Worm (Caenorhabditis elegans) whole organism, mixed stage, embryonic: ENCODE data around the gene clec-48.

ENCODE experiments used
- M03D4.4 ChIP-seq: sonication (generic microtip); optimal IDR thresholded peaks from 2 replicates; lab custom pipeline; 2017; ENCODE audit warnings: mild to moderate bottlenecking, missing genetic modification characterization, missing compliant biosample characterization
- bed-3 ChIP-seq: fragments of 200-800 bp; sonication (Bioruptor generic); optimal IDR thresholded peaks from 3 replicates; lab custom pipeline; 2018; ENCODE audit warnings: mild to moderate bottlenecking, missing genetic modification characterization, moderate library complexity, missing compliant biosample characterization
- blmp-1 ChIP-seq: fragments of 150-350 bp; optimal IDR thresholded peaks from 2 replicates; lab custom pipeline; 2014; ENCODE audit warnings: missing biosample characterization, missing genetic modification characterization
- ceh-39 ChIP-seq: fragments of 150-350 bp; optimal IDR thresholded peaks from 2 replicates; lab custom pipeline; 2014; ENCODE audit warnings: missing biosample characterization, missing genetic modification characterization
- ceh-43 ChIP-seq: fragments of 200-800 bp; sonication (Bioruptor generic); optimal IDR thresholded peaks from 2 replicates; lab custom pipeline; 2018; ENCODE audit warnings: mild to moderate bottlenecking, missing genetic modification characterization, moderate library complexity, missing compliant biosample characterization
- ceh-83 ChIP-seq: fragments of 200-800 bp; sonication (Bioruptor generic); optimal IDR thresholded peaks from 2 replicates; lab custom pipeline; 2018; ENCODE audit warnings: mild to moderate bottlenecking, missing genetic modification characterization, missing compliant biosample characterization
- cnd-1 ChIP-seq: fragments of 200-800 bp; sonication (Bioruptor generic); optimal IDR thresholded peaks from 2 replicates; lab custom pipeline; 2018; ENCODE audit warnings: mild to moderate bottlenecking, missing genetic modification characterization, missing compliant biosample characterization
- drap-1 ChIP-seq: fragments of 200-800 bp; sonication (Bioruptor generic); optimal IDR thresholded peaks from 3 replicates; lab custom pipeline; 2018; ENCODE audit warnings: mild to moderate bottlenecking, missing genetic modification characterization, missing compliant biosample characterization
- elt-1 ChIP-seq: sonication (generic microtip); optimal IDR thresholded peaks from 2 replicates; lab custom pipeline; 2017; ENCODE audit warnings: missing genetic modification characterization, mild to moderate bottlenecking, missing compliant biosample characterization, antibody characterized with exemption, moderate library complexity, borderline replicate concordance; ENCODE audit not compliant: insufficient read depth
- elt-3 ChIP-seq: fragments of 150-350 bp; optimal IDR thresholded peaks from 2 replicates; lab custom pipeline; 2014; ENCODE audit warnings: missing biosample characterization, missing genetic modification characterization
- flh-1 ChIP-seq: fragments of 200-800 bp; sonication (Bioruptor generic); optimal IDR thresholded peaks from 2 replicates; lab custom pipeline; 2018; ENCODE audit warnings: mild to moderate bottlenecking, missing genetic modification characterization, moderate library complexity, missing compliant biosample characterization
- ham-2 ChIP-seq: fragments of 200-800 bp; sonication (Bioruptor generic); optimal IDR thresholded peaks from 2 replicates; lab custom pipeline; 2018; ENCODE audit warnings: mild to moderate bottlenecking, missing genetic modification characterization, missing compliant biosample characterization
- hlh-1 ChIP-seq: fragments of 150-350 bp; optimal IDR thresholded peaks from 2 replicates; lab custom pipeline; 2014; ENCODE audit warnings: missing biosample characterization, missing genetic modification reagents, missing genetic modification characterization
- lsy-2 ChIP-seq: fragments of 150-350 bp; optimal IDR thresholded peaks from 2 replicates; lab custom pipeline; 2014; ENCODE audit warnings: missing biosample characterization, missing genetic modification characterization
- mab-5 ChIP-seq: fragments of 150-350 bp; optimal IDR thresholded peaks from 2 replicates; lab custom pipeline; 2014; ENCODE audit warnings: missing biosample characterization, missing genetic modification characterization
- mls-2 ChIP-seq: sonication (generic microtip); optimal IDR thresholded peaks from 2 replicates; lab custom pipeline; 2016; ENCODE audit warnings: mild to moderate bottlenecking, missing genetic modification characterization, moderate library complexity, missing compliant biosample characterization
- nhr-12 ChIP-seq: fragments of 150-350 bp; optimal IDR thresholded peaks from 2 replicates; lab custom pipeline; 2014; ENCODE audit warnings: missing biosample characterization, missing genetic modification characterization
- nhr-2 ChIP-seq: fragments of 150-350 bp; optimal IDR thresholded peaks from 2 replicates; lab custom pipeline; 2014; ENCODE audit warnings: missing biosample characterization, missing genetic modification characterization
- nhr-28 ChIP-seq: fragments of 150-350 bp; optimal IDR thresholded peaks from 2 replicates; lab custom pipeline; 2014; ENCODE audit warnings: missing biosample characterization, missing genetic modification characterization
- pha-4 ChIP-seq: fragments of 150-350 bp; optimal IDR thresholded peaks from 2 replicates; lab custom pipeline; 2018; ENCODE audit warnings: missing biosample characterization, missing genetic modification reagents, missing genetic modification characterization
- sem-2 ChIP-seq: fragments of 200-800 bp; sonication (Bioruptor generic); optimal IDR thresholded peaks from 2 replicates; lab custom pipeline; 2018; ENCODE audit warnings: mild to moderate bottlenecking, missing genetic modification characterization, missing compliant biosample characterization
- unc-39 ChIP-seq: fragments of 150-350 bp; optimal IDR thresholded peaks from 2 replicates; lab custom pipeline; 2014; ENCODE audit warnings: missing biosample characterization, missing genetic modification characterization
- zip-8 ChIP-seq: fragments of 150-350 bp; optimal IDR thresholded peaks from 2 replicates; lab custom pipeline; 2014; ENCODE audit warnings: missing biosample characterization, missing genetic modification characterization
- ztf-11 ChIP-seq: fragments of 150-350 bp; optimal IDR thresholded peaks from 2 replicates; lab custom pipeline; 2014; ENCODE audit warnings: missing biosample characterization, missing genetic modification characterization

Gene clec-48

ce11 chrV:18195006-18195405, 37.2 kb downstream of the clec-48 start, which contains the start of gene F16H6.3:
Gene F16H6.3 (plus strand): TSS chrV:18195306.
- no peak for TF ChIP-seq nhr-12 (tag; lab: Kevin White, UChicago)
- TF ChIP-seq, all 35 proteins: peak for 0

ce11 chrV:18198421-18198820, 40.6 kb downstream of the clec-48 start, which contains the start of gene F16H6.4:
Gene F16H6.4 (plus strand): TSS chrV:18198721.
- no peak for TF ChIP-seq ceh-39 (tag; lab: Kevin White, UChicago)
- no peak for TF ChIP-seq pha-4 (tag; lab: Kevin White, UChicago)
- TF ChIP-seq nhr-28 = no peak
- TF ChIP-seq cnd-1 (tag; lab: Kevin White, UChicago) = no peak
- no peak for TF ChIP-seq mls-2 (tag; lab: Kevin White, UChicago)
- no peak for TF ChIP-seq ceh-83
- TF ChIP-seq elt-3 (tag; lab: Kevin White, UChicago) = no peak
- no peak for TF ChIP-seq flh-1
- TF ChIP-seq nhr-12 (tag; lab: Kevin White, UChicago) = no peak
- TF ChIP-seq ztf-11 = no peak
- TF ChIP-seq ceh-43 (GFP tag; lab: Kevin White, UChicago) = no peak
- no peak for TF ChIP-seq hlh-1 (tag; lab: Kevin White, UChicago)
- no peak for TF ChIP-seq bed-3 (GFP tag; lab: Kevin White, UChicago)

ce11 chrV:18209071-18209470, 51.2 kb downstream of the clec-48 start, which contains the start of gene F16H6.7:
Gene F16H6.7 (minus strand): TSS chrV:18209171.
- no peak for TF ChIP-seq ham-2
- no peak for TF ChIP-seq unc-39 (tag; lab: Kevin White, UChicago)
- no peak for TF ChIP-seq ceh-39 (tag; lab: Kevin White, UChicago)
- TF ChIP-seq drap-1 = no peak
- TF ChIP-seq hlh-1 (tag; lab: Kevin White, UChicago) = no peak
- TF ChIP-seq bed-3 (GFP tag; lab: Kevin White, UChicago) = no peak
- no peak for TF ChIP-seq mab-5 (tag; lab: Kevin White, UChicago)
- TF ChIP-seq nhr-12 (tag; lab: Kevin White, UChicago) = no peak
- TF ChIP-seq M03D4.4 = no peak
- TF ChIP-seq blmp-1 (tag; lab: Kevin White, UChicago) = no peak
- no peak for TF ChIP-seq nhr-2 (tag; lab: Kevin White, UChicago)
- no peak for TF ChIP-seq zip-8 (tag; lab: Kevin White, UChicago)
- no peak for TF ChIP-seq nhr-28
- no peak for TF ChIP-seq sem-2 (GFP tag; lab: Kevin White, UChicago)
- no peak for TF ChIP-seq elt-1 (tag; lab: Kevin White, UChicago)
- no peak for TF ChIP-seq lsy-2
